Worm (Caenorhabditis elegans) whole organism, mixed stage, embryonic: ENCODE results near the gene D1086.1.

Experiments used
- blmp-1 ChIP-seq: fragments of 150-350 bp; optimal IDR thresholded peaks from 2 replicates; lab custom pipeline; 2014; ENCODE audit warnings: missing biosample characterization, missing genetic modification characterization
- ces-1 ChIP-seq: fragments of 150-350 bp; optimal IDR thresholded peaks from 2 replicates; lab custom pipeline; 2014; ENCODE audit warnings: missing biosample characterization, missing genetic modification reagents, missing genetic modification characterization
- elt-1 ChIP-seq: sonication (generic microtip); optimal IDR thresholded peaks from 2 replicates; lab custom pipeline; 2017; ENCODE audit warnings: missing genetic modification characterization, mild to moderate bottlenecking, missing compliant biosample characterization, antibody characterized with exemption, moderate library complexity, borderline replicate concordance; ENCODE audit not compliant: insufficient read depth
- lin-13 ChIP-seq: fragments of 150-350 bp; optimal IDR thresholded peaks from 2 replicates; lab custom pipeline; 2014; ENCODE audit warnings: missing biosample characterization, missing genetic modification characterization
- nhr-12 ChIP-seq: fragments of 150-350 bp; optimal IDR thresholded peaks from 2 replicates; lab custom pipeline; 2014; ENCODE audit warnings: missing biosample characterization, missing genetic modification characterization
- nhr-28 ChIP-seq: fragments of 150-350 bp; optimal IDR thresholded peaks from 2 replicates; lab custom pipeline; 2014; ENCODE audit warnings: missing biosample characterization, missing genetic modification characterization

DNA sequence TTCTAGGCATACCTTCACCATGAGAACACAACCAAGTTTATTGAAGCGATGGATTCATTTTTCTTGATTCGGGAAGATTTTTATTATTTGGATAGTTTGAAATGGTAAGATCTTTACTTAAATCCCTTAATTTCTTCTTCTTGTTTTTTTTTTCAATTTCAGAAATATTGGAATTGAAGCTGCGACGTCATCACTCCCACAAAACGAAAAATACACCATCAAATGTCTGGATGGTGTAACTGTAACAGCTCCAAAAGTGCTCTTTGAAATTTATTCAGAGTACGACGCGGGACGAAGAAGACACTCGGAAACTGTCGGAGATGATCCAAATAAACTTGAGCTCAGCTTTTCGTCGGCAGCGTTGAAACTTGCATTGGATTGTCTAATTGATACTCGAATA is 34.2 kb upstream of the D1086.1 start, which contains the start of gene D1086.21:
- TF ChIP-seq elt-1 (tag; lab: Kevin White, UChicago) (no peak), blmp-1 (tag; lab: Kevin White, UChicago) (no peak), ces-1 (no peak), nhr-28 (no peak), lin-13 (no peak), nhr-12 (tag; lab: Kevin White, UChicago) (no peak)
